Fruit fly (Drosophila melanogaster) whole organism, prepupa: ENCODE results near the gene CG15446.
A peak's percentile ranks its signal among the peaks of the same experiment; 100 is the strongest.

ENCODE experiments used
- Blimp-1 ChIP-seq: fragments of 200-800 bp; sonication (Bioruptor generic); optimal IDR thresholded peaks from 3 replicates; lab custom pipeline; 2017; ENCODE audit warnings: missing biosample characterization, missing genetic modification characterization, mild to moderate bottlenecking, moderate library complexity, missing genetic modification reagents
- CG10669 ChIP-seq: fragments of 200-800 bp; sonication (Bioruptor generic); optimal IDR thresholded peaks from 3 replicates; lab custom pipeline; 2018; ENCODE audit warnings: missing biosample characterization, mild to moderate bottlenecking, missing genetic modification characterization, moderate library complexity
- CG11294 ChIP-seq: fragments of 200-800 bp; sonication (Bioruptor generic); IDR thresholded peaks from 2 replicates; pipeline ENCODE4 v1.3.6; 2022; ENCODE audit warnings: missing biosample characterization, missing genetic modification characterization
- CG11762 ChIP-seq: fragments of 200-800 bp; sonication (Bioruptor generic); optimal IDR thresholded peaks from 3 replicates; lab custom pipeline; 2016; ENCODE audit warnings: missing biosample characterization, missing genetic modification characterization; ENCODE audit not compliant: insufficient read depth
- CG11902 ChIP-seq: fragments of 200-800 bp; sonication (Bioruptor generic); optimal IDR thresholded peaks from 3 replicates; lab custom pipeline; 2016; ENCODE audit warnings: missing biosample characterization, missing genetic modification characterization
- CG15336 ChIP-seq: fragments of 200-800 bp; sonication (Bioruptor generic); IDR thresholded peaks from 2 replicates; pipeline ENCODE4 v1.3.6; 2022; ENCODE audit warnings: missing biosample characterization, missing genetic modification characterization
- CG1621 ChIP-seq: fragments of 200-800 bp; sonication (Bioruptor generic); optimal IDR thresholded peaks from 3 replicates; lab custom pipeline; 2018; ENCODE audit warnings: missing biosample characterization, mild to moderate bottlenecking, missing genetic modification characterization
- CG16779 ChIP-seq: fragments of 200-800 bp; sonication (Bioruptor generic); optimal IDR thresholded peaks from 3 replicates; lab custom pipeline; 2017; ENCODE audit warnings: missing biosample characterization, mild to moderate bottlenecking, missing genetic modification characterization
- CG3032 ChIP-seq: fragments of 200-800 bp; optimal IDR thresholded peaks from 2 replicates; lab custom pipeline; 2019; ENCODE audit warnings: missing biosample characterization, mild to moderate bottlenecking, missing genetic modification characterization, moderate library complexity
- CG32006 ChIP-seq: fragments of 200-800 bp; sonication (Bioruptor generic); optimal IDR thresholded peaks from 3 replicates; lab custom pipeline; 2017; ENCODE audit warnings: missing biosample characterization, mild to moderate bottlenecking, missing genetic modification characterization
- CG34406 ChIP-seq: fragments of 200-800 bp; sonication (Bioruptor generic); optimal IDR thresholded peaks from 3 replicates; lab custom pipeline; 2016; ENCODE audit warnings: missing biosample characterization, missing genetic modification characterization
- CG6163 ChIP-seq: fragments of 200-800 bp; sonication (Bioruptor generic); IDR thresholded peaks from 3 replicates; pipeline ENCODE4 v1.3.6; 2022; ENCODE audit warnings: missing biosample characterization, missing genetic modification characterization
- CG6276 ChIP-seq: fragments of 200-800 bp; sonication (Bioruptor generic); optimal IDR thresholded peaks from 2 replicates; lab custom pipeline; 2017; ENCODE audit warnings: missing biosample characterization, mild to moderate bottlenecking, missing genetic modification characterization
- CG6792 ChIP-seq: fragments of 200-800 bp; sonication (Bioruptor generic); optimal IDR thresholded peaks from 3 replicates; lab custom pipeline; 2016; ENCODE audit warnings: missing biosample characterization, missing genetic modification characterization
- CG8119 ChIP-seq: fragments of 200-800 bp; sonication (Bioruptor generic); IDR thresholded peaks from 3 replicates; pipeline ENCODE4 v1.3.6; 2022; ENCODE audit warnings: missing biosample characterization, missing genetic modification characterization
- CG8319 ChIP-seq: fragments of 200-800 bp; sonication (Bioruptor generic); optimal IDR thresholded peaks from 3 replicates; lab custom pipeline; 2016; ENCODE audit warnings: missing biosample characterization, missing genetic modification characterization
- CG9139 ChIP-seq: fragments of 200-800 bp; sonication (Bioruptor generic); optimal IDR thresholded peaks from 3 replicates; lab custom pipeline; 2017; ENCODE audit warnings: missing biosample characterization, mild to moderate bottlenecking, missing genetic modification characterization
- Eip75B ChIP-seq: fragments of 200-800 bp; sonication (Bioruptor generic); optimal IDR thresholded peaks from 3 replicates; lab custom pipeline; 2016; ENCODE audit warnings: missing biosample characterization, missing genetic modification characterization
- Eip78C ChIP-seq: fragments of 200-800 bp; sonication (Bioruptor generic); peaks from one replicate; lab custom pipeline; 2016; ENCODE audit warnings: missing biosample characterization, missing genetic modification characterization
- Eip93F ChIP-seq: fragments of 200-800 bp; sonication (Bioruptor generic); optimal IDR thresholded peaks from 2 replicates; lab custom pipeline; 2016; ENCODE audit warnings: missing biosample characterization, mild to moderate bottlenecking, missing genetic modification characterization
- Ets96B ChIP-seq: fragments of 200-800 bp; optimal IDR thresholded peaks from 2 replicates; lab custom pipeline; 2019; ENCODE audit warnings: missing biosample characterization, mild to moderate bottlenecking, missing genetic modification characterization, moderate library complexity
- Gug ChIP-seq: fragments of 200-800 bp; sonication (Bioruptor generic); IDR thresholded peaks from 2 replicates; pipeline ENCODE4 v1.3.6; 2022; ENCODE audit warnings: missing biosample characterization, missing genetic modification characterization
- Hr38 ChIP-seq: sonication (Bioruptor generic); optimal IDR thresholded peaks from 2 replicates; lab custom pipeline; 2016; ENCODE audit warnings: missing biosample characterization, missing genetic modification characterization
- Hr4 ChIP-seq: fragments of 200-800 bp; sonication (Bioruptor generic); optimal IDR thresholded peaks from 3 replicates; lab custom pipeline; 2016; ENCODE audit warnings: missing biosample characterization, missing genetic modification characterization
- Lpt ChIP-seq: fragments of 200-800 bp; sonication (Bioruptor generic); optimal IDR thresholded peaks from 3 replicates; lab custom pipeline; 2016; ENCODE audit warnings: missing biosample characterization, missing genetic modification characterization
- OdsH ChIP-seq: fragments of 200-800 bp; sonication (Bioruptor generic); optimal IDR thresholded peaks from 3 replicates; lab custom pipeline; 2016; ENCODE audit warnings: missing biosample characterization, missing genetic modification characterization
- Smox ChIP-seq: fragments of 200-800 bp; sonication (Bioruptor generic); optimal IDR thresholded peaks from 3 replicates; lab custom pipeline; 2016; ENCODE audit warnings: missing biosample characterization, missing genetic modification characterization
- Sox102F ChIP-seq: fragments of 200-800 bp; sonication (Bioruptor generic); optimal IDR thresholded peaks from 2 replicates; lab custom pipeline; 2016; ENCODE audit warnings: missing biosample characterization, mild to moderate bottlenecking, missing genetic modification characterization
- Sox14 ChIP-seq: fragments of 200-800 bp; sonication (Bioruptor generic); optimal IDR thresholded peaks from 3 replicates; lab custom pipeline; 2016; ENCODE audit warnings: missing biosample characterization, missing genetic modification characterization
- achi ChIP-seq: fragments of 200-800 bp; sonication (Bioruptor generic); optimal IDR thresholded peaks from 3 replicates; lab custom pipeline; 2016; ENCODE audit warnings: missing biosample characterization, missing genetic modification characterization
- acj6 ChIP-seq: fragments of 200-800 bp; sonication (Bioruptor generic); optimal IDR thresholded peaks from 3 replicates; lab custom pipeline; 2016; ENCODE audit warnings: missing biosample characterization, missing genetic modification characterization
- cyc ChIP-seq: fragments of 200-800 bp; sonication (Bioruptor generic); optimal IDR thresholded peaks from 3 replicates; lab custom pipeline; 2016; ENCODE audit warnings: missing biosample characterization, missing genetic modification characterization
- dac ChIP-seq: fragments of 200-800 bp; sonication (Bioruptor generic); optimal IDR thresholded peaks from 2 replicates; lab custom pipeline; 2017; ENCODE audit warnings: missing biosample characterization, mild to moderate bottlenecking, missing genetic modification characterization
- dsx ChIP-seq: fragments of 200-800 bp; optimal IDR thresholded peaks from 3 replicates; lab custom pipeline; 2019; ENCODE audit warnings: missing biosample characterization, mild to moderate bottlenecking, missing genetic modification characterization, moderate library complexity; ENCODE audit not compliant: poor library complexity, severe bottlenecking
- eg ChIP-seq: fragments of 200-800 bp; sonication (Bioruptor generic); IDR thresholded peaks from 3 replicates; pipeline ENCODE4 v1.3.6; 2022; ENCODE audit warnings: missing biosample characterization, missing genetic modification characterization
- esn ChIP-seq: fragments of 200-800 bp; sonication (Bioruptor generic); optimal IDR thresholded peaks from 2 replicates; lab custom pipeline; 2016; ENCODE audit warnings: missing biosample characterization, mild to moderate bottlenecking, missing genetic modification characterization, moderate library complexity
- fd85E ChIP-seq: fragments of 200-800 bp; sonication (Bioruptor generic); optimal IDR thresholded peaks from 3 replicates; lab custom pipeline; 2016; ENCODE audit warnings: missing biosample characterization, missing genetic modification characterization
- fkh ChIP-seq: fragments of 200-800 bp; sonication (Bioruptor generic); optimal IDR thresholded peaks from 3 replicates; lab custom pipeline; 2017; ENCODE audit warnings: missing biosample characterization, mild to moderate bottlenecking, missing genetic modification characterization, moderate library complexity
- lz ChIP-seq: fragments of 200-800 bp; sonication (Bioruptor generic); optimal IDR thresholded peaks from 3 replicates; lab custom pipeline; 2016; ENCODE audit warnings: missing biosample characterization, missing genetic modification characterization
- pdm3 ChIP-seq: fragments of 200-800 bp; sonication (Bioruptor generic); optimal IDR thresholded peaks from 3 replicates; lab custom pipeline; 2016; ENCODE audit warnings: missing biosample characterization, missing genetic modification characterization
- salr ChIP-seq, 2 experiments: fragments of 200-800 bp; sonication (Bioruptor generic); optimal IDR thresholded peaks; 3 replicates each; lab custom pipeline; 2016 to 2018; ENCODE audit warnings: missing biosample characterization in 2 of 2, missing genetic modification characterization in 2 of 2, mild to moderate bottlenecking in 1 of 2
- spab ChIP-seq: fragments of 200-800 bp; sonication (Bioruptor generic); optimal IDR thresholded peaks from 2 replicates; lab custom pipeline; 2017; ENCODE audit warnings: missing biosample characterization, mild to moderate bottlenecking, missing genetic modification characterization, missing genetic modification reagents
- ss ChIP-seq, 2 experiments: fragments of 200-800 bp; sonication (Bioruptor generic); optimal IDR thresholded peaks; 2 replicates in 1 of 2; 3 replicates in 1 of 2; lab custom pipeline; 2017 to 2018; ENCODE audit warnings: mild to moderate bottlenecking in 2 of 2, missing biosample characterization in 2 of 2, missing genetic modification characterization in 2 of 2, moderate library complexity in 1 of 2
- svp ChIP-seq: fragments of 200-800 bp; sonication (Bioruptor generic); peaks from one replicate; lab custom pipeline; 2016; ENCODE audit warnings: missing biosample characterization, missing genetic modification characterization
- topi ChIP-seq: fragments of 200-800 bp; sonication (Bioruptor generic); optimal IDR thresholded peaks from 3 replicates; lab custom pipeline; 2016; ENCODE audit warnings: missing biosample characterization, missing genetic modification characterization
- vri ChIP-seq: fragments of 200-800 bp; sonication (Bioruptor generic); optimal IDR thresholded peaks from 3 replicates; lab custom pipeline; 2016; ENCODE audit warnings: missing biosample characterization, mild to moderate bottlenecking, missing genetic modification characterization

CG15446 gene

dm6 chrX:21054963-21055480, 47.0 kb downstream of the CG15446 start (continued):
- no peak for TF ChIP-seq CG11902 (GFP tag; lab: Kevin White, UChicago)
- TF ChIP-seq Eip75B (GFP tag; lab: Kevin White, UChicago) = no peak
- no peak for TF ChIP-seq CG10669 (GFP tag; lab: Kevin White, UChicago)
- TF ChIP-seq CG9139 = peak; percentile 56
- no peak for TF ChIP-seq fd85E (GFP tag; lab: Kevin White, UChicago)
- peak; percentile 70; the same call in 1 of the 3 replicates for TF ChIP-seq eg (GFP tag; lab: Robert Waterston, UW)
- no peak for TF ChIP-seq CG11294
- peak; percentile 73 for TF ChIP-seq dsx (GFP tag; lab: Kevin White, UChicago)
- no peak for TF ChIP-seq spab (GFP tag; lab: Kevin White, UChicago)
- peak; percentile 6 for TF ChIP-seq Blimp-1 (GFP tag; lab: Kevin White, UChicago)
- peak; percentile 28; the same call in 1 of the 2 replicates for TF ChIP-seq Gug (GFP tag; lab: Robert Waterston, UW)
- no peak for TF ChIP-seq Sox14 (GFP tag; lab: Kevin White, UChicago)
- TF ChIP-seq topi (GFP tag; lab: Kevin White, UChicago) = no peak
- TF ChIP-seq CG6163 (GFP tag; lab: Robert Waterston, UW) = peak; percentile 72; the same call in 2 of the 3 replicates
- peak; percentile 37 for TF ChIP-seq Ets96B (tag; lab: Kevin White, UChicago)
- peak; percentile 78 to 91 for TF ChIP-seq ss (GFP tag; optimal IDR thresholded peaks at IDR 0.05; lab: Kevin White, UChicago)
- peak; percentile 58; the same call in 2 of the 3 replicates for TF ChIP-seq CG8119 (GFP tag; lab: Robert Waterston, UW)
- TF ChIP-seq salr (GFP tag; optimal IDR thresholded peaks at IDR 0.05; lab: Kevin White, UChicago) = no peak
- peak; percentile 38 for TF ChIP-seq CG3032 (tag; lab: Kevin White, UChicago)
- TF ChIP-seq CG11762 (GFP tag; lab: Kevin White, UChicago) = no peak
- peak; percentile 8 for TF ChIP-seq CG6792 (GFP tag; lab: Kevin White, UChicago)
- TF ChIP-seq acj6 = no peak
- TF ChIP-seq, all 60 proteins: peak for 20

- TF ChIP-seq CG34406 (GFP tag; lab: Kevin White, UChicago) = peak; percentile 99
- TF ChIP-seq Eip93F (GFP tag; lab: Kevin White, UChicago) = peak; percentile 98
- peak; percentile 99 for TF ChIP-seq OdsH
- peak; percentile 94 for TF ChIP-seq fd85E (GFP tag; lab: Kevin White, UChicago)
- TF ChIP-seq Ets96B (tag; lab: Kevin White, UChicago) = peak; percentile 98
- peak; percentile 99 for TF ChIP-seq CG6163 (GFP tag; lab: Robert Waterston, UW)
- TF ChIP-seq vri (GFP tag; lab: Kevin White, UChicago) = peak; percentile 99
- peak; percentile 97 for TF ChIP-seq spab (GFP tag; lab: Kevin White, UChicago)
- peak; percentile 96 for TF ChIP-seq Blimp-1 (GFP tag; lab: Kevin White, UChicago)
- TF ChIP-seq CG11762 (GFP tag; lab: Kevin White, UChicago) = peak; percentile 98
- peak; percentile 97 for TF ChIP-seq fkh (GFP tag; lab: Kevin White, UChicago)
- peak; percentile 100 for TF ChIP-seq Eip78C (GFP tag; lab: Kevin White, UChicago)
- peak; percentile 99 for TF ChIP-seq CG6792 (GFP tag; lab: Kevin White, UChicago)
- peak; percentile 98 for TF ChIP-seq Lpt
- TF ChIP-seq Sox14 (GFP tag; lab: Kevin White, UChicago) = peak; percentile 99
- peak; percentile 98 for TF ChIP-seq achi
- peak; percentile 99 for TF ChIP-seq pdm3 (GFP tag; lab: Kevin White, UChicago)
- peak; percentile 100 for TF ChIP-seq Sox102F
- peak; percentile 99 for TF ChIP-seq esn
- TF ChIP-seq CG6276 (GFP tag; lab: Kevin White, UChicago) = peak; percentile 99
- TF ChIP-seq CG32006 (GFP tag; lab: Kevin White, UChicago) = peak; percentile 98
- TF ChIP-seq dac = peak; percentile 96
- TF ChIP-seq CG11294 = peak; percentile 94
- peak; percentile 99 for TF ChIP-seq Hr4 (GFP tag; lab: Kevin White, UChicago)
- TF ChIP-seq lz = peak; percentile 99
- peak; percentile 97 for TF ChIP-seq cyc (GFP tag; lab: Kevin White, UChicago)
- peak; percentile 93 for TF ChIP-seq CG11902 (GFP tag; lab: Kevin White, UChicago)
- peak; percentile 96 for TF ChIP-seq CG8319
- peak; percentile 59 for TF ChIP-seq Hr38 (GFP tag; lab: Kevin White, UChicago)
- peak; percentile 98 for TF ChIP-seq CG1621 (tag; lab: Kevin White, UChicago)
- TF ChIP-seq svp = peak; percentile 99
- TF ChIP-seq Smox (GFP tag; lab: Kevin White, UChicago) = peak; percentile 99
- peak; percentile 98 for TF ChIP-seq CG16779 (tag; lab: Kevin White, UChicago)
- TF ChIP-seq CG15336 (GFP tag; lab: Robert Waterston, UW) = peak; percentile 99
Observed at dm6 chrX:21053849-21054581, 48.0 kb downstream of the CG15446 start, which contains the start of the genes Stt3A and bves. Stt3A (minus strand) TSS chrX:21053937. bves (plus strand) TSS chrX:21053963.
